Worm (Caenorhabditis elegans): ENCODE results near the gene pud-1.1.

DNA sequence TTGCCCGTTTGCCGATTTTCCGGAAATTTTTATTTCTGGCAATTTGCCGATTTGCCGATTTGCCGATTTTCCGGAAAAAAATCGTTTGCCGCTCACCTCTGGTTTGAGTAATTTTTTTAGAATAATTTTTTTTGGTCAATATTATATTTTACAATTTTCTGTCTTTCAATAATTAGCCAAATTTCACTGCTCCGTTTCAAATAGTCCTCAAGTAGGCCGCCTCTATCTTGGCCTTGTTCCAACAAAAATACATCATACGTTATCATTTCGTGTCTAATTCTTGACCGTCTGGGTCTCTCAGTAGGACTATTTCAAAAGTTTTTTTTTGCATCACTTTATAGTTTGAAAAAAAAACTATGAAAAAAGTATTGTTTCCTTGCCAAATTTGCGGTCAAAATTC is 38.0 kb upstream of the pud-1.1 start, which contains the start of gene nhr-115:
- TF ChIP-seq him-1 (tag; optimal IDR thresholded peaks at IDR 0.05), result no peak
- no peak for TF ChIP-seq dao-5 (tag; optimal IDR thresholded peaks at IDR 0.05)
- no peak for TF ChIP-seq W03F9.2 (tag; optimal IDR thresholded peaks at IDR 0.05)

All from whole organism, L4/young adult.